Fruit fly (Drosophila melanogaster) whole organism, adult: ENCODE data around the gene RpS15Aa.

ENCODE experiments used
- CG5204 ChIP-seq: fragments of 200-800 bp; sonication (Bioruptor generic); optimal IDR thresholded peaks from 2 replicates; lab custom pipeline; 2016; ENCODE audit warnings: missing biosample characterization, missing genetic modification characterization
- Clk ChIP-seq: fragments of 200-800 bp; sonication (Bioruptor generic); optimal IDR thresholded peaks from 2 replicates; lab custom pipeline; 2017; ENCODE audit warnings: missing biosample characterization, missing genetic modification characterization
- kay ChIP-seq: fragments of 200-800 bp; sonication (Bioruptor generic); peaks from one replicate; lab custom pipeline; 2016; ENCODE audit warnings: missing biosample characterization, missing genetic modification characterization, borderline replicate concordance

DNA sequence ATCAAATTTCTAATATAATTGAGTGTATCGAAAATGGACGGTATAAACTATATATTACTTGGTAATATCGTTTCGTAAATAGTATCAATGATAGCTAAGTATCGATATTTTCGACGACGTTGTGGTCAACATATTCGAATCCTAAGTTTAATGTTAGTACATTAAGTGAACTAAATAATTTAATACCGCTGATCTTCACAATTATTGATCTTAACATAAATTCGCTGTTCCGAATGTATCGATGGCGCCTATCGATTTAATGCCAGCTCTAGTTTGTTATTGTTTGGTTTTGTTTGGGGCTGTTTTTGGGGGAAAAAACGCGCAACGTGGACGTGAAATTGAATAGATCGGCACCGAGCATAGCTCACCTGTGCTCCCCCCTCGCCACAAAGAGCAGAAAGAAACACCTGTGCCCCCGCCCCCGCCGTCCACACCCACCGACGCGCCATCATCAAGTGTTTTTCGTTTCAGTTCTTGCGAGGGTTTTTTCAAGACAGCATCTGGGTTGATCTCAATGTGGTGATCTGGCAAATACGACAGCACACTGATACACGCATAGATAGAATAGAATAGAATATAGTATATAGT is 51.7 kb downstream of the RpS15Aa start:
- TF ChIP-seq Clk (GFP tag; lab: Kevin White, UChicago) (no peak), CG5204 (no peak), kay (GFP tag; lab: Kevin White, UChicago) (no peak)
